Fruit fly (Drosophila melanogaster) Kc167 (cell line): ENCODE data around the gene hob.

Source experiments
- Myc ChIP-seq: fragments of >200 bp; optimal IDR thresholded peaks from 2 replicates; lab custom pipeline; 2017; ENCODE audit warnings: missing external identifiers
- Sin3A ChIP-seq: fragments of >200 bp; optimal IDR thresholded peaks from 2 replicates; lab custom pipeline; 2018; ENCODE audit warnings: missing external identifiers
- h ChIP-seq: fragments of >200 bp; optimal IDR thresholded peaks from 3 replicates; lab custom pipeline; 2018; ENCODE audit warnings: missing external identifiers
- insv ChIP-seq: fragments of >200 bp; optimal IDR thresholded peaks from 3 replicates; lab custom pipeline; 2018; ENCODE audit warnings: missing external identifiers
- psq ChIP-seq: fragments of >200 bp; optimal IDR thresholded peaks from 2 replicates; lab custom pipeline; 2017; ENCODE audit warnings: missing external identifiers
- ttk ChIP-seq: sonication (Bioruptor generic); optimal IDR thresholded peaks from 2 replicates; lab custom pipeline; 2017; ENCODE audit warnings: missing external identifiers

hob gene

dm6 chr3L:3239785-3240596 is 21.3 kb upstream of the hob start:
- no peak for TF ChIP-seq insv (lab: Kevin White, UChicago)
- no peak for TF ChIP-seq psq
- TF ChIP-seq ttk (lab: Kevin White, UChicago): no peak
- TF ChIP-seq h (lab: Kevin White, UChicago): no peak
- no peak for TF ChIP-seq Sin3A (lab: Kevin White, UChicago)
- TF ChIP-seq Myc (lab: Kevin White, UChicago): no peak

- TF ChIP-seq h (lab: Kevin White, UChicago): no peak
- TF ChIP-seq ttk (lab: Kevin White, UChicago): no peak
- TF ChIP-seq insv (lab: Kevin White, UChicago): no peak
- no peak for TF ChIP-seq Myc (lab: Kevin White, UChicago)
- no peak for TF ChIP-seq psq
- no peak for TF ChIP-seq Sin3A (lab: Kevin White, UChicago)
Measured at dm6 chr3L:3239033-3239752, 20.5 kb upstream of the hob start, which contains the start of gene CG17746. CG17746 (minus strand) TSS chr3L:3239578.

dm6 chr3L:3236319-3236718 is 17.6 kb upstream of the hob start:
- TF ChIP-seq Myc (lab: Kevin White, UChicago) (no peak), psq (no peak), insv (lab: Kevin White, UChicago) (no peak), Sin3A (lab: Kevin White, UChicago) (no peak), ttk (lab: Kevin White, UChicago) (no peak), h (lab: Kevin White, UChicago) (no peak)

- no peak for TF ChIP-seq Myc (lab: Kevin White, UChicago)
- TF ChIP-seq h (lab: Kevin White, UChicago): no peak
- TF ChIP-seq Sin3A (lab: Kevin White, UChicago): no peak
- no peak for TF ChIP-seq insv (lab: Kevin White, UChicago)
- TF ChIP-seq ttk (lab: Kevin White, UChicago): no peak
- TF ChIP-seq psq: no peak
Measured at dm6 chr3L:3226458-3226783, 7.7 kb upstream of the hob start.

dm6 chr3L:3225769-3226457 is 7.2 kb upstream of the hob start:
- TF ChIP-seq psq (no peak), Myc (lab: Kevin White, UChicago) (no peak), h (lab: Kevin White, UChicago) (no peak), insv (lab: Kevin White, UChicago) (no peak), Sin3A (lab: Kevin White, UChicago) (no peak), ttk (lab: Kevin White, UChicago) (no peak)

dm6 chr3L:3224740-3225719 is 6.3 kb upstream of the hob start, which contains the start of gene Larp4B:
Larp4B (plus strand) TSS chr3L:3224838.
- TF ChIP-seq h (lab: Kevin White, UChicago) (no peak), ttk (lab: Kevin White, UChicago) (no peak)

- TF ChIP-seq psq (no peak), h (lab: Kevin White, UChicago) (no peak)
Measured at dm6 chr3L:3223390-3223914, 4.7 kb upstream of the hob start.

- no peak for TF ChIP-seq Sin3A (lab: Kevin White, UChicago)
- TF ChIP-seq h (lab: Kevin White, UChicago): no peak
- no peak for TF ChIP-seq insv (lab: Kevin White, UChicago)
- no peak for TF ChIP-seq psq
- TF ChIP-seq ttk (lab: Kevin White, UChicago): no peak
- TF ChIP-seq Myc (lab: Kevin White, UChicago): no peak
Measured at dm6 chr3L:3222643-3223389, 4.1 kb upstream of the hob start, which contains the start of the genes RpL28 and eIF1. RpL28 (minus strand) TSS chr3L:3222960. eIF1 (plus strand) TSS chr3L:3223341.

- TF ChIP-seq h (lab: Kevin White, UChicago) (no peak), Myc (lab: Kevin White, UChicago) (no peak), psq (no peak), insv (lab: Kevin White, UChicago) (no peak), Sin3A (lab: Kevin White, UChicago) (no peak), ttk (lab: Kevin White, UChicago) (no peak)
Measured at dm6 chr3L:3208895-3209294, 9.8 kb downstream of the hob start, which contains the start of the genes CG32269 and CG32270. CG32269 (minus strand) TSS chr3L:3208985. CG32270 (minus strand) TSS chr3L:3208985.

- TF ChIP-seq psq (no peak), ttk (lab: Kevin White, UChicago) (no peak), insv (lab: Kevin White, UChicago) (no peak), Myc (lab: Kevin White, UChicago) (no peak), Sin3A (lab: Kevin White, UChicago) (no peak), h (lab: Kevin White, UChicago) (no peak)
Measured at dm6 chr3L:3206263-3206662, 12.5 kb downstream of the hob start, which contains the start of gene CG33160. CG33160 (minus strand) TSS chr3L:3206363.
